Worm (Caenorhabditis elegans) whole organism, mixed stage, embryonic: ENCODE data around the gene arrd-14.

Source experiments
- ham-2 ChIP-seq: fragments of 200-800 bp; sonication (Bioruptor generic); optimal IDR thresholded peaks from 2 replicates; lab custom pipeline; 2018; ENCODE audit warnings: mild to moderate bottlenecking, missing genetic modification characterization, missing compliant biosample characterization
- mab-5 ChIP-seq: fragments of 150-350 bp; optimal IDR thresholded peaks from 2 replicates; lab custom pipeline; 2014; ENCODE audit warnings: missing biosample characterization, missing genetic modification characterization
- nhr-12 ChIP-seq: fragments of 150-350 bp; optimal IDR thresholded peaks from 2 replicates; lab custom pipeline; 2014; ENCODE audit warnings: missing biosample characterization, missing genetic modification characterization
- nhr-237 ChIP-seq: fragments of 150-350 bp; optimal IDR thresholded peaks from 2 replicates; lab custom pipeline; 2014; ENCODE audit warnings: missing biosample characterization, missing genetic modification characterization
- sem-2 ChIP-seq: fragments of 200-800 bp; sonication (Bioruptor generic); optimal IDR thresholded peaks from 2 replicates; lab custom pipeline; 2018; ENCODE audit warnings: mild to moderate bottlenecking, missing genetic modification characterization, missing compliant biosample characterization
- snpc-4 ChIP-seq: fragments of 150-350 bp; optimal IDR thresholded peaks from 2 replicates; lab custom pipeline; 2014; ENCODE audit warnings: missing biosample characterization, missing genetic modification characterization
- tbx-8 ChIP-seq: fragments of 200-800 bp; sonication (Bioruptor generic); optimal IDR thresholded peaks from 2 replicates; lab custom pipeline; 2018; ENCODE audit warnings: mild to moderate bottlenecking, missing genetic modification characterization, moderate library complexity, missing compliant biosample characterization
- unc-62 ChIP-seq: fragments of 150-350 bp; optimal IDR thresholded peaks from 2 replicates; lab custom pipeline; 2014; ENCODE audit warnings: missing biosample characterization, missing genetic modification reagents, missing genetic modification characterization
- zip-8 ChIP-seq: fragments of 150-350 bp; optimal IDR thresholded peaks from 2 replicates; lab custom pipeline; 2014; ENCODE audit warnings: missing biosample characterization, missing genetic modification characterization
- ztf-11 ChIP-seq: fragments of 150-350 bp; optimal IDR thresholded peaks from 2 replicates; lab custom pipeline; 2014; ENCODE audit warnings: missing biosample characterization, missing genetic modification characterization

- TF ChIP-seq ztf-11 (tag; lab: Kevin White, UChicago) = no peak
- no peak for TF ChIP-seq snpc-4 (tag; lab: Kevin White, UChicago)
- TF ChIP-seq zip-8 = no peak
- no peak for TF ChIP-seq unc-62
- no peak for TF ChIP-seq nhr-12 (tag; lab: Kevin White, UChicago)
- TF ChIP-seq tbx-8 (GFP tag; lab: Kevin White, UChicago) = no peak
- TF ChIP-seq nhr-237 = no peak
- TF ChIP-seq ham-2 (GFP tag; lab: Kevin White, UChicago) = no peak
- no peak for TF ChIP-seq mab-5 (tag; lab: Kevin White, UChicago)
- TF ChIP-seq sem-2 = no peak
These were observed 13.8 kb downstream of the arrd-14 start, which contains the start of gene arrd-12 for ce11 chrII:13765952-13766351.
